Fruit fly (Drosophila melanogaster): ENCODE data around the gene CG15864.

Gene CG15864

DNA sequence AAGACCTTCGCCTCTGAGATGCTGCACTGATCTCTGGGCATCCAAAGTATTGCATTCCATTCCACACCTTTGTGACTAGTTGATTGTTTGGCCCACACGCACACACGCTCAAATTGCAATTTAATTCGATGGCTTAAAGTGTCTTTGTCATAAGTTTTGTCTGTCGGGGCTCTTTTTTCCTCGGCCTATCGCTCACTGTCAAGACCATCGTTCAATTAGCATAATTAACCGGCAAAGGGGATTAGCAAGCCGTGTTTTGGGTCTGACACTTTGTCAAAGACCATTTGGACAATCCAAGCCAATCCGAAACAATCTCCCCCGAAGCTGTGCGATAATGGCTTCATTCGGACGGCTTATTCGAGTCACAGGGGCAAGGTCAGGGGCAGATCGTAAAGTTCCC lies 6.1 kb downstream of the CG15864 start:
- TF ChIP-seq pros (GFP tag; optimal IDR thresholded peaks at IDR 0.05) (peak; percentile 2), hb (GFP tag; IDR thresholded peaks at IDR 0.05; ENCODE audit: partially characterized antibody) (no peak), CG6791 (GFP tag; IDR thresholded peaks at IDR 0.05; ENCODE audit: partially characterized antibody) (no peak), Ets97D (GFP tag; optimal IDR thresholded peaks at IDR 0.05) (no peak), vvl (GFP tag; IDR thresholded peaks at IDR 0.05) (peak; percentile 14; the same call in 1 of the 2 replicates), chinmo (GFP tag; IDR thresholded peaks at IDR 0.05; ENCODE audit: partially characterized antibody) (0 out of 4 replicates have a peak, but pooled peaks have one; percentile 64), sd (tag; optimal IDR thresholded peaks at IDR 0.05) (peak; percentile 52), oc (tag; optimal IDR thresholded peaks at IDR 0.05) (peak; percentile 78), Pdp1 (GFP tag; optimal IDR thresholded peaks at IDR 0.05) (peak in 1 of 2 experiments; percentile 7)

- TF ChIP-seq Camta (GFP tag; optimal IDR thresholded peaks at IDR 0.05) (no peak), pum (GFP tag; optimal IDR thresholded peaks at IDR 0.05) (no peak), yki (optimal IDR thresholded peaks at IDR 0.05) (no peak), CG10366 (GFP tag; IDR thresholded peaks at IDR 0.05) (no peak), Hr78 (GFP tag; optimal IDR thresholded peaks at IDR 0.05) (no peak), knrl (GFP tag; IDR thresholded peaks at IDR 0.05; ENCODE audit: partially characterized antibody) (no peak), Sry-β (GFP tag; optimal IDR thresholded peaks at IDR 0.05) (no peak), CG17802 (tag; optimal IDR thresholded peaks at IDR 0.05) (no peak), bab2 (GFP tag; optimal IDR thresholded peaks at IDR 0.05) (no peak), YL-1 (GFP tag; optimal IDR thresholded peaks at IDR 0.05) (no peak), CG1529 (GFP tag; optimal IDR thresholded peaks at IDR 0.05) (no peak), CG15073 (GFP tag; optimal IDR thresholded peaks at IDR 0.05) (no peak), CG3281 (GFP tag; optimal IDR thresholded peaks at IDR 0.05) (peak; percentile 45), dati (GFP tag; IDR thresholded peaks at IDR 0.05) (no peak), TFAM (GFP tag; optimal IDR thresholded peaks at IDR 0.05) (no peak), zf30C (GFP tag; optimal IDR thresholded peaks at IDR 0.05) (no peak), CG15479 (GFP tag; optimal IDR thresholded peaks at IDR 0.05) (no peak), pan (optimal IDR thresholded peaks at IDR 0.05) (no peak), pan (GFP tag; optimal IDR thresholded peaks at IDR 0.05 in 1 of 2, IDR thresholded peaks at IDR 0.05 in 1 of 2) (no peak), CG4282 (GFP tag; optimal IDR thresholded peaks at IDR 0.05) (no peak), fd3F (GFP tag; optimal IDR thresholded peaks at IDR 0.05) (no peak), Dbx (GFP tag; IDR thresholded peaks at IDR 0.05) (no peak), CG18764 (GFP tag; optimal IDR thresholded peaks at IDR 0.05) (no peak), NFAT (GFP tag; IDR thresholded peaks at IDR 0.05) (no peak), CG12104 (GFP tag; optimal IDR thresholded peaks at IDR 0.05) (no peak), jumu (GFP tag; optimal IDR thresholded peaks at IDR 0.05) (no peak), Doc2 (GFP tag; IDR thresholded peaks at IDR 0.05) (no peak), ham (GFP tag; IDR thresholded peaks at IDR 0.05) (no peak), CG14667 (GFP tag; IDR thresholded peaks at IDR 0.05) (no peak), Hmr (GFP tag; optimal IDR thresholded peaks at IDR 0.05) (peak; percentile 58), Usf (GFP tag; optimal IDR thresholded peaks at IDR 0.05) (no peak), CG15514 (GFP tag; optimal IDR thresholded peaks at IDR 0.05) (no peak), Dip3 (GFP tag; optimal IDR thresholded peaks at IDR 0.05) (no peak), CG11504 (tag; optimal IDR thresholded peaks at IDR 0.05) (peak; percentile 59), CG16863 (GFP tag; optimal IDR thresholded peaks at IDR 0.05) (no peak), CG11456 (GFP tag; IDR thresholded peaks at IDR 0.05) (no peak), CG10979 (tag; optimal IDR thresholded peaks at IDR 0.05) (peak; percentile 1), MTF-1 (GFP tag; optimal IDR thresholded peaks at IDR 0.05; ENCODE audit: borderline replicate concordance) (no peak), exex (tag; optimal IDR thresholded peaks at IDR 0.05) (no peak), Hr39 (optimal IDR thresholded peaks at IDR 0.05) (no peak), Blimp-1 (GFP tag; optimal IDR thresholded peaks at IDR 0.05) (no peak), NC2α (GFP tag; optimal IDR thresholded peaks at IDR 0.05) (no peak)
Measured at dm6 chr3R:8256040-8256439, 7.8 kb downstream of the CG15864 start.
